Fruit fly (Drosophila melanogaster): ENCODE results near the gene Cdc50.

Gene Cdc50

DNA sequence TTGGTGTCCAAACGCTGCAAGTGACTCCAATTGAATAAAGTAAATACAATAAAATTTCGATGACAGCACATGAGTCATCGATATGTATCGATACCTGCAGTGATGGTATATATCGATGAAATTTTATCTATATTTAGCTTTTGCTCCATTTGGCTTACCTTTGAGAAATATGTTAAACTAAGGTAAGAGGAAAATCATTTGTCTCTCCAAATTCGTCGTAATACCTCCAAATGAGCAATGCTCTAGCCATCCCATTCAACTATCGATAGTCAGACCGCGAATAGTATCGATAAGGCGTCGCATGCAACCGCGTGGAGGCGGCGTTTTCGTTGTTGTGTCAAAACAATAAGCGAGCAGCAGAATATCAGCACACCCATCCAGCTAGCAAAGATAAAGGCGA lies at the start of gene Cdc50, which contains the start of gene rngo:
TSS of gene Cdc50 (minus strand) at position 52 of the 400 bp plus-strand sequence.
TSS of gene rngo (plus strand) at position 189 of the 400 bp plus-strand sequence.
- peak; percentile 46 for TF ChIP-seq CG17801 (GFP tag; optimal IDR thresholded peaks at IDR 0.05; ENCODE audit: partially characterized antibody)

DNA sequence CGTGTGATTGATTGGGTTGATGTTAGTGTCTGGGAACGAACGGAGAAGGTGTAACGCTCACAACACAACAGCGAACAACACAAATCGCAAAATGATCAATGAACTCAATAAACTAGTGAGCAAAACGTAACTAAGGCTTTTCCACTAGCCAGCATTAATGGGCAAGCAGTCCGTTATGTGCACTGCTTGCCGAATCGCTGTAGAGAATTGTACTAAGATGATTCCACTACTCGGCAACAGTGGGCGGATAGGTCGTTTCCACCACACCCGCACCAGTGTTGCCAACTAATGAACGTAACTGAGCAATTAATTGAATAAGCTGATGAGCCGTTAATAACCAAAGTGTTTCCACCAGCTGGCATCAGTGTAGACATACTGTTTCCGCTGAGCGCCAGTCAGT lies 43.4 kb upstream of the Cdc50 start:
- TF ChIP-seq CG17801 (GFP tag; optimal IDR thresholded peaks at IDR 0.05; ENCODE audit: partially characterized antibody) = no peak

- no peak for TF ChIP-seq CG17801 (GFP tag; optimal IDR thresholded peaks at IDR 0.05; ENCODE audit: partially characterized antibody)
These were observed 17.5 kb upstream of the Cdc50 start for dm6 chrX:16458551-16458950.

- no peak for TF ChIP-seq CG17801 (GFP tag; optimal IDR thresholded peaks at IDR 0.05; ENCODE audit: partially characterized antibody)
These were observed 15.5 kb upstream of the Cdc50 start for dm6 chrX:16456582-16456981.

dm6 chrX:16449316-16449715 lies 8.2 kb upstream of the Cdc50 start:
- TF ChIP-seq CG17801 (GFP tag; optimal IDR thresholded peaks at IDR 0.05; ENCODE audit: partially characterized antibody) = no peak

dm6 chrX:16448252-16449191 lies 7.4 kb upstream of the Cdc50 start, which contains the start of the genes CG34015 and eIF4H1:
CG34015 (minus strand) TSS chrX:16448302.
eIF4H1 (plus strand) TSS chrX:16448665.
- no peak for TF ChIP-seq CG17801 (GFP tag; optimal IDR thresholded peaks at IDR 0.05; ENCODE audit: partially characterized antibody)

dm6 chrX:16446769-16447168 lies 5.7 kb upstream of the Cdc50 start, which contains the start of gene eIF2alpha:
eIF2alpha (minus strand) TSS chrX:16446993.
- peak; percentile 56 for TF ChIP-seq CG17801 (GFP tag; optimal IDR thresholded peaks at IDR 0.05; ENCODE audit: partially characterized antibody)

DNA sequence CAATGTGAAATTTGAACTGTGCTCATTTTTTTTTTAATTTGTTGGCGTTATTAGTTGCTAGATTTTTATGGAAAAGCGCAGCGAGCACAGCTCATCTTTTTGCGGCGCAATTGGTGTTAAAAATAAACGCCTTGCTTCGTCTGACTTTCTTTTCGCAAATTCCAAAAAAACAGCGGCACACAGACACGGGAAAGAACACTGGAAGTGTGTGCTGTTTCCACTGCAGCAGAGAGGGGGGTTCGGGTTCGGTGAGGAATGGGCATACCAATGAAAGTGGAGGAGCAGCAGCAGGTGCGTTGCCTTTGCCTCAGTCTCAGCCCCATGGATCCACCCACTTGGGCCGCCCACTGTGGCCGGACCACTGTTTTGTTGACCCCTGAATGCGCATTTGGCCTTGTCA lies 1.3 kb upstream of the Cdc50 start:
- TF ChIP-seq CG17801 (GFP tag; optimal IDR thresholded peaks at IDR 0.05; ENCODE audit: partially characterized antibody) = no peak

DNA sequence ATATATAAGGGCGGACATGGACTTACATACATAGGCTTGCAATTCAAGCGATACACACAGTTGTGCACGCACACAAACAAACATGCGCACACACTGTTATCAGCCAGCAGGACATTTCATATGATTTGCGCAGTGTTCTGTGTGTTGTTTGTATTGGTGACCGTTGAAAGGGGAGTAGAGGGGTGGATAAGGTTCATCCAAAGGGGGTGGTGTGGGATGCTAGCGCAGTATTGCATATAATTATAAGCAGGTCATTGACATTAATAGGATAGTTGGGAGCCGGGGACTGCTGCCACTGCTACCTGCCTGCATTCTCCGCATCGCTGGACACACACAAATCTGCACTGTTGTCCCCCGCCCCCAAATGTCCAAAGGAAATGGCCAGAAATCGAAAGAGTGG lies 12.6 kb downstream of the Cdc50 start:
- TF ChIP-seq CG17801 (GFP tag; optimal IDR thresholded peaks at IDR 0.05; ENCODE audit: partially characterized antibody) = no peak

- no peak for TF ChIP-seq CG17801 (GFP tag; optimal IDR thresholded peaks at IDR 0.05; ENCODE audit: partially characterized antibody)
These were observed 13.2 kb downstream of the Cdc50 start for dm6 chrX:16427786-16428400.

- no peak for TF ChIP-seq CG17801 (GFP tag; optimal IDR thresholded peaks at IDR 0.05; ENCODE audit: partially characterized antibody)
These were observed 14.5 kb downstream of the Cdc50 start for dm6 chrX:16426478-16427052.

dm6 chrX:16425145-16425544 lies 16.0 kb downstream of the Cdc50 start:
- no peak for TF ChIP-seq CG17801 (GFP tag; optimal IDR thresholded peaks at IDR 0.05; ENCODE audit: partially characterized antibody)

DNA sequence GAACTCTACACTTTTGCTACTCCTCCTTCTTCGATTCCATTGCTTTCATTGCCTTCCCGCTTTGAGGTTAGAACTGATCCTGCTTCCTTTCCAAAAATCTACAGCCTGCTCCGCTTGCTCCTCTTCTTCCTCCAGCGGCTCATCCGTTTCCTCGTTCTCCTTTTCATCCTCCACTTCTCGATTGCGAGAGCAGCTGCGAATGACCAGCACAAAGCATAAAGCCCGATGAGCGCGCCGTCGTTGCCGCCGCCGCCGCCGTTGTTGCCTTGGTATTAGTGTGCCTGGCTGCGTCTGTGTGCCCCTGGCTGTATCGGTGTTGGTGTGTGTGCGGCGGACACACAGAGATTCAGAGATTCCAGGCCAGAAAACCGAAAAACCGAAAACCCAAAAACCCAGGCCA lies 16.8 kb downstream of the Cdc50 start:
- TF ChIP-seq CG17801 (GFP tag; optimal IDR thresholded peaks at IDR 0.05; ENCODE audit: partially characterized antibody) = no peak

- TF ChIP-seq CG17801 (GFP tag; optimal IDR thresholded peaks at IDR 0.05; ENCODE audit: partially characterized antibody) = peak; percentile 36
These were observed 18.0 kb downstream of the Cdc50 start for dm6 chrX:16423125-16423509.

dm6 chrX:16422466-16423124 lies 18.5 kb downstream of the Cdc50 start, which contains the start of gene hang:
hang (plus strand) TSS chrX:16422831.
- TF ChIP-seq CG17801 (GFP tag; optimal IDR thresholded peaks at IDR 0.05; ENCODE audit: partially characterized antibody) = peak; percentile 37
